Worm (Caenorhabditis elegans): ENCODE data around the gene K02G10.15.

DNA sequence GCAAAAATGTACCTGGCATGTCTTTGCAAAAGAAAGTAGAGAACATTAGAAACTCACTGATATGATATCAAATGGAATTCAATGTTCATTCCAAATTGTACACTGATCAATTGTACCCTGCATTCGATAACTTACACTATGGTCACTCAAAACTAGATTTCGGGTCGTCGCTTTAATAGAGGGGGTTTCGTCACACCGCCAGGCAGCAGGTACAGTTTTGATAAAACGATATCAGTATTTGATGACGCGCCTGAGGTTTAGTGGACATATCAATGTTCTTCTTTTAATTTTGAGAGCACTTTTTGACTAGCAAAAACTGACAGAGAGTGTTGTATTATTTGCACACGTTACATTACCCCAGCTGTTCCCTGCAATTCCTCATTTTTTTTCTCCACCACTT lies 46.4 kb downstream of the K02G10.15 start:
- TF ChIP-seq nhr-90 (tag; optimal IDR thresholded peaks at IDR 0.05) (no peak), nhr-80 (tag; optimal IDR thresholded peaks at IDR 0.05) (peak; percentile 66), mel-28 (tag; optimal IDR thresholded peaks at IDR 0.05; ENCODE audit: borderline replicate concordance) (no peak), madf-8 (GFP tag; conservative IDR thresholded peaks at IDR 0.05) (no peak), unc-62 (GFP tag; optimal IDR thresholded peaks at IDR 0.05) (no peak), lin-35 (GFP tag; optimal IDR thresholded peaks at IDR 0.05) (no peak), unc-130 (GFP tag; optimal IDR thresholded peaks at IDR 0.05) (no peak), hlh-26 (GFP tag; conservative IDR thresholded peaks at IDR 0.05) (no peak), F33H1.4 (GFP tag; IDR thresholded peaks at IDR 0.05) (no peak), dox-1 (GFP tag; IDR thresholded peaks at IDR 0.05) (no peak), efl-1 (GFP tag; optimal IDR thresholded peaks at IDR 0.05) (no peak)
